Fruit fly (Drosophila melanogaster) whole organism, embryonic: ENCODE data around the gene mgr.

Experiments used
- Ada2b ChIP-seq: fragments of 200-800 bp; sonication (Bioruptor generic); IDR thresholded peaks from 2 replicates; pipeline ENCODE4 v1.3.6; 2022; ENCODE audit warnings: missing biosample characterization, missing genetic modification characterization
- Atf-2 ChIP-seq: fragments of 200-800 bp; sonication (Bioruptor generic); optimal IDR thresholded peaks from 2 replicates; lab custom pipeline; 2016; ENCODE audit warnings: missing biosample characterization, missing genetic modification characterization
- CG11247 ChIP-seq: fragments of 200-800 bp; sonication (Bioruptor generic); IDR thresholded peaks from 2 replicates; pipeline ENCODE4 v1.3.6; 2022; ENCODE audit warnings: missing biosample characterization, missing genetic modification characterization
- CG11456 ChIP-seq: fragments of 200-800 bp; sonication (Bioruptor generic); IDR thresholded peaks from 3 replicates; pipeline ENCODE4 v1.3.6; 2022; ENCODE audit warnings: missing biosample characterization, missing genetic modification characterization
- CG13624 ChIP-seq: fragments of 200-800 bp; sonication (Bioruptor generic); optimal IDR thresholded peaks from 2 replicates; lab custom pipeline; 2016; ENCODE audit warnings: missing biosample characterization, missing genetic modification characterization
- CG14441 ChIP-seq: fragments of 200-800 bp; sonication (Bioruptor generic); IDR thresholded peaks from 2 replicates; pipeline ENCODE4 v1.3.6; 2022; ENCODE audit warnings: missing biosample characterization, missing genetic modification characterization
- CG14667 ChIP-seq: fragments of 200-800 bp; sonication (Bioruptor generic); IDR thresholded peaks from 2 replicates; pipeline ENCODE4 v1.3.6; 2022; ENCODE audit warnings: missing biosample characterization, missing genetic modification characterization
- CG17361 ChIP-seq: fragments of 200-800 bp; sonication (Bioruptor generic); IDR thresholded peaks from 3 replicates; pipeline ENCODE4 v1.3.6; 2022; ENCODE audit warnings: missing biosample characterization, missing genetic modification characterization
- CG17829 ChIP-seq: fragments of 200-800 bp; optimal IDR thresholded peaks from 2 replicates; lab custom pipeline; 2019; ENCODE audit warnings: missing biosample characterization, mild to moderate bottlenecking, missing genetic modification characterization, moderate library complexity
- CG2889 ChIP-seq: fragments of 200-800 bp; sonication (Bioruptor generic); IDR thresholded peaks from 3 replicates; pipeline ENCODE4 v1.3.6; 2022; ENCODE audit warnings: missing biosample characterization, missing genetic modification characterization
- CG32772 ChIP-seq: fragments of 200-800 bp; sonication (Bioruptor generic); IDR thresholded peaks from 2 replicates; pipeline ENCODE4 v1.3.6; 2022; ENCODE audit warnings: missing biosample characterization, missing genetic modification characterization
- CG6683 ChIP-seq: fragments of 200-800 bp; sonication (Bioruptor generic); optimal IDR thresholded peaks from 2 replicates; lab custom pipeline; 2017; ENCODE audit warnings: missing biosample characterization, mild to moderate bottlenecking, missing genetic modification characterization, missing genetic modification reagents
- CG6854 ChIP-seq: fragments of 200-800 bp; sonication (Bioruptor generic); optimal IDR thresholded peaks from 3 replicates; lab custom pipeline; 2017; ENCODE audit warnings: missing biosample characterization, mild to moderate bottlenecking, missing genetic modification characterization
- CG8765 ChIP-seq: fragments of 200-800 bp; sonication (Bioruptor generic); IDR thresholded peaks from 2 replicates; pipeline ENCODE4 v1.3.6; 2022; ENCODE audit warnings: missing biosample characterization, missing genetic modification characterization
- CG8944 ChIP-seq: fragments of 200-800 bp; sonication (Bioruptor generic); optimal IDR thresholded peaks from 3 replicates; lab custom pipeline; 2016; ENCODE audit warnings: missing biosample characterization, missing genetic modification characterization
- CG9215 ChIP-seq: fragments of 200-800 bp; sonication (Bioruptor generic); IDR thresholded peaks from 2 replicates; pipeline ENCODE4 v1.3.6; 2022; ENCODE audit warnings: missing biosample characterization, missing genetic modification characterization
- Camta ChIP-seq: fragments of 200-800 bp; sonication (Bioruptor generic); optimal IDR thresholded peaks from 2 replicates; lab custom pipeline; 2016; ENCODE audit warnings: missing biosample characterization, missing genetic modification characterization
- D19A ChIP-seq: fragments of 200-800 bp; optimal IDR thresholded peaks from 3 replicates; lab custom pipeline; 2019; ENCODE audit warnings: missing biosample characterization, mild to moderate bottlenecking, missing genetic modification characterization, moderate library complexity
- MBD-R2 ChIP-seq: fragments of 200-800 bp; sonication (Bioruptor generic); IDR thresholded peaks from 2 replicates; pipeline ENCODE4 v1.3.6; 2022; ENCODE audit warnings: missing biosample characterization, missing genetic modification characterization
- NC2α ChIP-seq: fragments of 200-800 bp; sonication (Bioruptor generic); optimal IDR thresholded peaks from 2 replicates; lab custom pipeline; 2016; ENCODE audit warnings: missing biosample characterization, missing genetic modification characterization
- NFAT ChIP-seq: fragments of 200-800 bp; sonication (Bioruptor generic); IDR thresholded peaks from 2 replicates; pipeline ENCODE4 v1.3.6; 2022; ENCODE audit warnings: missing biosample characterization, missing genetic modification characterization
- NK7.1 ChIP-seq: fragments of 200-800 bp; sonication (Bioruptor generic); optimal IDR thresholded peaks from 3 replicates; lab custom pipeline; 2016; ENCODE audit warnings: missing biosample characterization, missing genetic modification characterization
- Oaz ChIP-seq: fragments of 200-800 bp; sonication (Bioruptor generic); IDR thresholded peaks from 2 replicates; pipeline ENCODE4 v1.3.6; 2022; ENCODE audit warnings: missing biosample characterization, missing genetic modification characterization
- Ssrp ChIP-seq: fragments of 200-800 bp; sonication (Bioruptor generic); optimal IDR thresholded peaks from 2 replicates; lab custom pipeline; 2018; ENCODE audit warnings: missing biosample characterization, mild to moderate bottlenecking, missing genetic modification characterization, moderate library complexity
- Taf1 ChIP-seq: fragments of 200-800 bp; sonication (Bioruptor generic); IDR thresholded peaks from 2 replicates; pipeline ENCODE4 v1.3.6; 2022; ENCODE audit warnings: missing biosample characterization, missing genetic modification characterization
- amos ChIP-seq: fragments of 200-800 bp; sonication (Bioruptor generic); IDR thresholded peaks from 2 replicates; pipeline ENCODE4 v1.3.6; 2022; ENCODE audit warnings: missing biosample characterization, missing genetic modification characterization; ENCODE audit not compliant: partially characterized antibody
- aop ChIP-seq: fragments of 200-800 bp; sonication (Bioruptor generic); IDR thresholded peaks from 2 replicates; pipeline ENCODE4 v1.3.6; 2022; ENCODE audit warnings: missing biosample characterization, missing genetic modification characterization
- ato ChIP-seq: fragments of 200-800 bp; sonication (Bioruptor generic); IDR thresholded peaks from 2 replicates; pipeline ENCODE4 v1.3.6; 2022; ENCODE audit warnings: missing biosample characterization, missing genetic modification characterization; ENCODE audit not compliant: partially characterized antibody
- bowl ChIP-seq: fragments of 200-800 bp; sonication (Bioruptor generic); IDR thresholded peaks from 2 replicates; pipeline ENCODE4 v1.3.6; 2022; ENCODE audit warnings: missing biosample characterization, missing genetic modification characterization
- chif ChIP-seq, 2 experiments: fragments of 200-800 bp; sonication (Bioruptor generic); optimal IDR thresholded peaks; 3 replicates each; lab custom pipeline; 2016; ENCODE audit warnings: missing biosample characterization in 2 of 2, missing genetic modification characterization in 2 of 2
- crc ChIP-seq: fragments of 200-800 bp; sonication (Bioruptor generic); optimal IDR thresholded peaks from 2 replicates; lab custom pipeline; 2016; ENCODE audit warnings: missing biosample characterization, missing genetic modification characterization
- esg ChIP-seq: fragments of 200-800 bp; sonication (Bioruptor generic); conservative IDR thresholded peaks from 2 replicates; pipeline ENCODE4 v1.3.6; 2022; ENCODE audit warnings: missing biosample characterization, missing genetic modification characterization
- exex ChIP-seq: fragments of 200-800 bp; sonication (Bioruptor generic); optimal IDR thresholded peaks from 4 replicates; lab custom pipeline; 2018; ENCODE audit warnings: missing biosample characterization, mild to moderate bottlenecking, missing genetic modification characterization, moderate library complexity
- fd3F ChIP-seq: fragments of 200-800 bp; sonication (Bioruptor generic); optimal IDR thresholded peaks from 2 replicates; lab custom pipeline; 2018; ENCODE audit warnings: missing biosample characterization, mild to moderate bottlenecking, missing genetic modification characterization, moderate library complexity
- ftz-f1 ChIP-seq: fragments of 200-800 bp; sonication (Bioruptor generic); optimal IDR thresholded peaks from 2 replicates; lab custom pipeline; 2016; ENCODE audit warnings: missing biosample characterization, missing genetic modification characterization
- gem ChIP-seq: fragments of 200-800 bp; sonication (Bioruptor generic); optimal IDR thresholded peaks from 2 replicates; lab custom pipeline; 2019; ENCODE audit warnings: missing biosample characterization, mild to moderate bottlenecking, missing genetic modification characterization, moderate library complexity
- gfzf ChIP-seq: fragments of 200-800 bp; sonication (Bioruptor generic); optimal IDR thresholded peaks from 2 replicates; lab custom pipeline; 2016; ENCODE audit warnings: missing biosample characterization, mild to moderate bottlenecking, missing genetic modification characterization, moderate library complexity
- her ChIP-seq: fragments of 200-800 bp; sonication (Bioruptor generic); optimal IDR thresholded peaks from 2 replicates; lab custom pipeline; 2016; ENCODE audit warnings: missing biosample characterization, missing genetic modification characterization
- jing ChIP-seq: fragments of 200-800 bp; sonication (Bioruptor generic); optimal IDR thresholded peaks from 2 replicates; lab custom pipeline; 2018; ENCODE audit warnings: missing biosample characterization, mild to moderate bottlenecking, missing genetic modification characterization
- knrl ChIP-seq: fragments of 200-800 bp; sonication (Bioruptor generic); IDR thresholded peaks from 3 replicates; pipeline ENCODE4 v1.3.6; 2022; ENCODE audit warnings: missing biosample characterization, missing genetic modification characterization; ENCODE audit not compliant: partially characterized antibody
- lbe ChIP-seq: fragments of 200-800 bp; sonication (Bioruptor generic); optimal IDR thresholded peaks from 2 replicates; lab custom pipeline; 2016; ENCODE audit warnings: missing biosample characterization, mild to moderate bottlenecking, missing genetic modification characterization
- lola ChIP-seq, 3 experiments: fragments of >200 bp in 2 of 3; fragments of 200-800 bp in 1 of 3; sonication (Bioruptor generic) in 1 of 3; optimal IDR thresholded peaks; 2 replicates each; lab custom pipeline; 2017 to 2019; ENCODE audit warnings: missing biosample characterization in 3 of 3, missing genetic modification characterization in 3 of 3, mild to moderate bottlenecking in 1 of 3, moderate library complexity in 1 of 3
- mirr ChIP-seq: fragments of 200-800 bp; sonication (Bioruptor generic); optimal IDR thresholded peaks from 3 replicates; lab custom pipeline; 2018; ENCODE audit warnings: missing biosample characterization, mild to moderate bottlenecking, missing genetic modification characterization
- nerfin-2 ChIP-seq: fragments of 200-800 bp; sonication (Bioruptor generic); IDR thresholded peaks from 2 replicates; pipeline ENCODE4 v1.3.6; 2022; ENCODE audit warnings: missing biosample characterization, missing genetic modification characterization; ENCODE audit not compliant: partially characterized antibody
- otp ChIP-seq: fragments of 200-800 bp; sonication (Bioruptor generic); IDR thresholded peaks from 3 replicates; pipeline ENCODE4, ENCODE4 v1.3.6; 2022; ENCODE audit warnings: missing biosample characterization, missing genetic modification characterization
- pb ChIP-seq: fragments of 200-800 bp; sonication (Bioruptor generic); optimal IDR thresholded peaks from 3 replicates; lab custom pipeline; 2016; ENCODE audit warnings: missing biosample characterization, missing genetic modification characterization
- peb ChIP-seq: fragments of 200-800 bp; sonication (Bioruptor generic); IDR thresholded peaks from 2 replicates; pipeline ENCODE4 v1.3.6; 2022; ENCODE audit warnings: missing biosample characterization, missing genetic modification characterization
- row ChIP-seq: fragments of 200-800 bp; sonication (Bioruptor generic); IDR thresholded peaks from 3 replicates; pipeline ENCODE4 v1.3.6; 2022; ENCODE audit warnings: missing biosample characterization, missing genetic modification characterization
- scrt ChIP-seq: fragments of 200-800 bp; sonication (Bioruptor generic); optimal IDR thresholded peaks from 2 replicates; lab custom pipeline; 2018; ENCODE audit warnings: missing biosample characterization, mild to moderate bottlenecking, missing genetic modification characterization, moderate library complexity
- sisA ChIP-seq: fragments of 200-800 bp; sonication (Bioruptor generic); IDR thresholded peaks from 2 replicates; pipeline ENCODE4 v1.3.6; 2022; ENCODE audit warnings: missing biosample characterization, missing genetic modification characterization
- slbo ChIP-seq: fragments of 200-800 bp; sonication (Bioruptor generic); IDR thresholded peaks from 2 replicates; pipeline ENCODE4 v1.3.6; 2022; ENCODE audit warnings: missing biosample characterization, missing genetic modification characterization
- tx ChIP-seq: fragments of 200-800 bp; sonication (Bioruptor generic); optimal IDR thresholded peaks from 2 replicates; lab custom pipeline; 2016; ENCODE audit warnings: missing biosample characterization, missing genetic modification characterization
- usp ChIP-seq: fragments of >200 bp; optimal IDR thresholded peaks from 2 replicates; lab custom pipeline; 2017; ENCODE audit warnings: missing biosample characterization, missing genetic modification characterization

Gene mgr

DNA sequence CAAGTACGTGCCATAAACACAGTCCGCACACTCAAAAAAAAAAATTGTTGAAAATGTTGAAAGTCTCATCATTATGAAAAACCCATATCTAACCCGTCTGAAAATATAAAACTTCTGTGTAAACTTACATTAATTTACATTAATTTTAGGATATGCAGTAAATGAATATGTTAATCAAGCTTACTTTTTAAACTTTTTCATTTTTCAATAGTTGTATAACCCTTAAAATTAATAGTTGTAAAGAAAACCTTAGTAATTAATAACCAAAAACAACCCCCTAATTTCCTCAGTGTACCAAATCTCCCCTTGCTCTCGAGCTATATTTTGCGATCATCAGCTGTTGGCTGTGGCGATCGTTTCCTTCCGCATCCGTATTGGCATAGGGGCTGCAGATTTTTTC lies 40.9 kb downstream of the mgr start (continued):
- TF ChIP-seq CG8765: peak; percentile 68; the same call in 1 of the 2 replicates
- no peak for TF ChIP-seq Ada2b (GFP tag; lab: Robert Waterston, UW)
- peak; percentile 40; the same call in 1 of the 2 replicates for TF ChIP-seq sisA (GFP tag; lab: Robert Waterston, UW)
- no peak for TF ChIP-seq CG2889 (GFP tag; lab: Robert Waterston, UW)
- no peak for TF ChIP-seq lbe
- no peak for TF ChIP-seq otp
- no peak for TF ChIP-seq CG13624
- peak; percentile 53; the same call in 2 of the 3 replicates for TF ChIP-seq row (GFP tag; lab: Robert Waterston, UW)
- no peak for TF ChIP-seq CG8944
- no peak for TF ChIP-seq Taf1
- TF ChIP-seq NFAT (GFP tag; lab: Robert Waterston, UW): no peak
- TF ChIP-seq MBD-R2 (GFP tag; lab: Robert Waterston, UW): no peak
- peak; percentile 53 for TF ChIP-seq D19A (tag; lab: Kevin White, UChicago)
- TF ChIP-seq pb: no peak
- no peak for TF ChIP-seq slbo (GFP tag; lab: Robert Waterston, UW)
- peak in 1 of 3 experiments; percentile 89 for TF ChIP-seq lola (GFP tag; optimal IDR thresholded peaks at IDR 0.05; lab: Kevin White, UChicago)
- TF ChIP-seq CG14441 (GFP tag; lab: Robert Waterston, UW): no peak
- TF ChIP-seq her (GFP tag; lab: Kevin White, UChicago): no peak
- TF ChIP-seq CG14667 (GFP tag; lab: Robert Waterston, UW): no peak
- no peak for TF ChIP-seq CG11456 (GFP tag; lab: Robert Waterston, UW)
- TF ChIP-seq CG32772: no peak
- TF ChIP-seq Camta (GFP tag; lab: Kevin White, UChicago): peak; percentile 21
- no peak for TF ChIP-seq Atf-2 (GFP tag; lab: Kevin White, UChicago)
- no peak for TF ChIP-seq crc
- TF ChIP-seq gem (tag; lab: Kevin White, UChicago): no peak
- peak in 1 of 2 experiments; percentile 72 for TF ChIP-seq chif (GFP tag; optimal IDR thresholded peaks at IDR 0.05; lab: Kevin White, UChicago)
- no peak for TF ChIP-seq knrl (GFP tag; lab: Robert Waterston, UW)
- TF ChIP-seq gfzf (GFP tag; lab: Kevin White, UChicago): no peak
- no peak for TF ChIP-seq nerfin-2
- TF ChIP-seq CG6683 (GFP tag; lab: Kevin White, UChicago): no peak
- no peak for TF ChIP-seq fd3F (GFP tag; lab: Kevin White, UChicago)
- TF ChIP-seq aop (GFP tag; lab: Robert Waterston, UW): no peak
- no peak for TF ChIP-seq tx
- no peak for TF ChIP-seq esg (GFP tag; lab: Robert Waterston, UW)
- TF ChIP-seq NK7.1: no peak
- TF ChIP-seq CG17829 (tag; lab: Kevin White, UChicago): peak; percentile 79
- no peak for TF ChIP-seq jing (GFP tag; lab: Kevin White, UChicago)
- TF ChIP-seq scrt (GFP tag; lab: Kevin White, UChicago): no peak
- TF ChIP-seq NC2α (GFP tag; lab: Kevin White, UChicago): no peak
- TF ChIP-seq usp: no peak
- TF ChIP-seq CG11247 (GFP tag; lab: Robert Waterston, UW): no peak
- 0 out of 2 replicates have a peak, but pooled peaks have one; percentile 36 for TF ChIP-seq peb (GFP tag; lab: Robert Waterston, UW)
- no peak for TF ChIP-seq CG6854 (GFP tag; lab: Kevin White, UChicago)
- no peak for TF ChIP-seq CG9215 (GFP tag; lab: Robert Waterston, UW)
- TF ChIP-seq Ssrp (tag; lab: Kevin White, UChicago): peak; percentile 45
- no peak for TF ChIP-seq exex
- TF ChIP-seq ato (GFP tag; lab: Robert Waterston, UW): no peak
- no peak for TF ChIP-seq bowl (GFP tag; lab: Robert Waterston, UW)
- TF ChIP-seq ftz-f1 (GFP tag; lab: Kevin White, UChicago): no peak
- TF ChIP-seq amos (GFP tag; lab: Robert Waterston, UW): no peak
- TF ChIP-seq Oaz: no peak
- TF ChIP-seq mirr: no peak
- TF ChIP-seq CG17361: peak; percentile 83
